Worm (Caenorhabditis elegans): ENCODE results near the gene nep-3.

DNA sequence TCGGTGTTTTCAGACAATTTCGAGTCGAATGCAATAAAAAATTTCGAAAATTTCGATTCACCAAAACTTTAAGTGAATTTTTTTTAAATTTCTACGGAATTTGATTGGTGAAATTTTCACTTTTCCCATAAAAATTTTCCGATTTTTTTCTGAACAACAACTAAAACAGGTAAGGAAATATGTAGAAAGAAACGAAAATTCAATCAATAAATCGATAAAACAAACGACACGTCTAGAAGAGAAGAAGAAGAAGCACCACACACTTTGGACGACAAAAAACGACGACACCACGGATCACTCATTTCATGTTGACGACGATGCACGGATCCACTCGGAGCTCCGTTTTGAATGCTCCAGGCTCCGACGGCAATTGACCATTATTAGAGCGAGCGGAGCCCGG lies 45.7 kb upstream of the nep-3 start:
- TF ChIP-seq T22C8.4 (GFP tag; IDR thresholded peaks at IDR 0.05) (no peak), ztf-23 (GFP tag; IDR thresholded peaks at IDR 0.05) (no peak), tab-1 (GFP tag; IDR thresholded peaks at IDR 0.05) (no peak), klf-2 (GFP tag; conservative IDR thresholded peaks at IDR 0.05) (no peak), flt-1 (GFP tag; IDR thresholded peaks at IDR 0.05) (no peak)

Measured in whole organism, midembryonic.